Fruit fly (Drosophila melanogaster): ENCODE data around the gene CG14440.

DNA sequence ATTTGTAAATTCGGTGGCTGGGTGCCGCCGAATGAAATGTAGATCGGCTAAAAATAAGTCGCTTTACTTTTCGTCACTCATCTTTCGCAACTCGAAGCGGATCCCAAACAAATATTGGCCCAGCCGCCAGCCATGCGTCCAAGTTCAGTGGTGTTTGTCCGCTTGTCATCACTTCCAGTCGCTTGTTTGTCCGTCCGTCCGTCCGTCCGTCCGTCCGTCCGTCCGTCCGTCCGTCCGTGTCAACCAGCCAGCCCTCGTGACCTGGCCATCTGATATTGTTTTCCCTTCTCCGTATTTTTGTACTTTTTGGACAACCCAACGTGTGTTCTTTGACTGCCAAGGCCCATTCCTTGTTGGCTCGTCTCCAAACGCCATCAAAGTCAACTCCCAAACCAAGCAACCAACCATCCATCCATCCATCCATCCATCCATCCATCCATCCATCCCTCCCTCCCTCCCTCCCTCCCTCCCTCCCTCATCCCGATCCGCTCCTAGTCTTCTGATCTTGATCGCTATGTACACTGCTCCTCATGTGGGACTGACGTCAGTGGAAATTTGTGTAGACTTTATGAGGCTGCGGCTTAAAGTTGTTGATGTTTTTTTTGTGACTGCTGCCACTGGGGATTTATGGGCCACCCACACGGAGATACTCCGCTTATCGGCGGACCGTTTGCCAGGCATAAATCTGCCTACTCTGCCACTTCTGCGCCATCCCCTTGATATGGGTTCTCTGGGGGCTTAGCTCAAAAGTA is 35.1 kb upstream of the CG14440 start:
- TF ChIP-seq pan (optimal IDR thresholded peaks at IDR 0.05): no peak
- TF ChIP-seq Dll (optimal IDR thresholded peaks at IDR 0.05): no peak
- no peak for TF ChIP-seq usp (GFP tag; optimal IDR thresholded peaks at IDR 0.05)
- TF ChIP-seq psq (optimal IDR thresholded peaks at IDR 0.05): no peak
- no peak for TF ChIP-seq CG8478 (optimal IDR thresholded peaks at IDR 0.05)
- no peak for TF ChIP-seq EcR (GFP tag; optimal IDR thresholded peaks at IDR 0.05)
